Worm (Caenorhabditis elegans) whole organism, late embryonic: ENCODE measurements around the gene T23B5.4.

Source experiments
- C08G9.2 ChIP-seq: sonication (generic microtip); optimal IDR thresholded peaks from 2 replicates; lab custom pipeline; 2016; ENCODE audit warnings: mild to moderate bottlenecking, missing genetic modification characterization, moderate library complexity, missing compliant biosample characterization
- F13H6.1 ChIP-seq: sonication (generic microtip); optimal IDR thresholded peaks from 2 replicates; lab custom pipeline; 2016; ENCODE audit warnings: missing genetic modification characterization, missing compliant biosample characterization
- K02D7.2 ChIP-seq: sonication (generic microtip); optimal IDR thresholded peaks from 2 replicates; lab custom pipeline; 2017; ENCODE audit warnings: mild to moderate bottlenecking, missing genetic modification characterization, missing compliant biosample characterization
- K09A11.1 ChIP-seq: sonication (generic microtip); optimal IDR thresholded peaks from 2 replicates; lab custom pipeline; 2017; ENCODE audit warnings: antibody characterized with exemption, mild to moderate bottlenecking, missing genetic modification characterization, missing compliant biosample characterization; ENCODE audit not compliant: insufficient read depth
- Y22D7AL.16 ChIP-seq: sonication (generic microtip); optimal IDR thresholded peaks from 2 replicates; lab custom pipeline; 2016; ENCODE audit warnings: missing genetic modification characterization, missing compliant biosample characterization
- ahr-1 ChIP-seq: sonication (generic microtip); optimal IDR thresholded peaks from 2 replicates; lab custom pipeline; 2016; ENCODE audit warnings: missing genetic modification characterization, missing compliant biosample characterization
- ama-1 ChIP-seq: fragments of 150-350 bp; optimal IDR thresholded peaks from 2 replicates; lab custom pipeline; 2014
- ceh-14 ChIP-seq: sonication (generic microtip); optimal IDR thresholded peaks from 2 replicates; lab custom pipeline; 2016; ENCODE audit warnings: missing genotype, missing genetic modification characterization, missing compliant biosample characterization
- ceh-18 ChIP-seq: sonication (generic microtip); optimal IDR thresholded peaks from 2 replicates; lab custom pipeline; 2016; ENCODE audit warnings: missing genetic modification characterization, missing compliant biosample characterization
- ceh-24 ChIP-seq: sonication (generic microtip); optimal IDR thresholded peaks from 2 replicates; lab custom pipeline; 2016; ENCODE audit warnings: mild to moderate bottlenecking, missing genetic modification characterization, missing compliant biosample characterization
- ceh-30 ChIP-seq: fragments of 150-350 bp; optimal IDR thresholded peaks from 2 replicates; lab custom pipeline; 2014; ENCODE audit warnings: missing biosample characterization, missing genetic modification characterization
- ceh-31 ChIP-seq: sonication (generic microtip); optimal IDR thresholded peaks from 2 replicates; lab custom pipeline; 2016; ENCODE audit warnings: missing genetic modification characterization, missing compliant biosample characterization
- ceh-45 ChIP-seq: fragments of 200-800 bp; sonication (Bioruptor generic); IDR thresholded peaks from 2 replicates; pipeline ENCODE4 v1.3.6; 2022; ENCODE audit warnings: missing genetic modification reagents, missing genetic modification characterization, missing compliant biosample characterization
- elt-2 ChIP-seq: sonication (generic microtip); optimal IDR thresholded peaks from 2 replicates; lab custom pipeline; 2016; ENCODE audit warnings: missing genetic modification reagents, missing genetic modification characterization, missing compliant biosample characterization
- elt-4 ChIP-seq: sonication (generic microtip); optimal IDR thresholded peaks from 2 replicates; lab custom pipeline; 2016; ENCODE audit warnings: missing genetic modification characterization, missing compliant biosample characterization
- ets-4 ChIP-seq: sonication (generic microtip); optimal IDR thresholded peaks from 2 replicates; lab custom pipeline; 2016; ENCODE audit warnings: missing genetic modification characterization, missing compliant biosample characterization
- fkh-10 ChIP-seq: fragments of 150-350 bp; optimal IDR thresholded peaks from 2 replicates; lab custom pipeline; 2014; ENCODE audit warnings: missing biosample characterization, missing genetic modification reagents, missing genetic modification characterization
- hlh-13 ChIP-seq: fragments of 200-800 bp; sonication (Bioruptor generic); optimal IDR thresholded peaks from 2 replicates; lab custom pipeline; 2018; ENCODE audit warnings: mild to moderate bottlenecking, missing genetic modification characterization, missing compliant biosample characterization
- hlh-30 ChIP-seq: sonication (generic microtip); optimal IDR thresholded peaks from 2 replicates; lab custom pipeline; 2017; ENCODE audit warnings: antibody characterized with exemption, missing genetic modification characterization, missing compliant biosample characterization; ENCODE audit not compliant: insufficient read depth
- hlh-8 ChIP-seq: sonication (generic microtip); optimal IDR thresholded peaks from 2 replicates; lab custom pipeline; 2016; ENCODE audit warnings: missing genotype, missing genetic modification characterization, missing compliant biosample characterization
- madf-2 ChIP-seq: sonication (generic microtip); optimal IDR thresholded peaks from 2 replicates; lab custom pipeline; 2017; ENCODE audit warnings: missing genetic modification characterization, missing compliant biosample characterization
- mec-3 ChIP-seq: sonication (generic microtip); optimal IDR thresholded peaks from 2 replicates; lab custom pipeline; 2016; ENCODE audit warnings: borderline replicate concordance, missing genetic modification characterization, missing compliant biosample characterization
- nhr-11 ChIP-seq: fragments of 150-350 bp; optimal IDR thresholded peaks from 2 replicates; lab custom pipeline; 2014; ENCODE audit warnings: missing biosample characterization, missing genetic modification characterization
- nhr-232 ChIP-seq: sonication (generic microtip); optimal IDR thresholded peaks from 2 replicates; lab custom pipeline; 2016; ENCODE audit warnings: missing genetic modification characterization, missing compliant biosample characterization
- pat-9 ChIP-seq: fragments of 200-800 bp; sonication (Bioruptor generic); optimal IDR thresholded peaks from 2 replicates; lab custom pipeline; 2018; ENCODE audit warnings: mild to moderate bottlenecking, missing genetic modification characterization, moderate library complexity, missing compliant biosample characterization
- pha-4 ChIP-seq: fragments of 150-350 bp; optimal IDR thresholded peaks from 2 replicates; lab custom pipeline; 2018; ENCODE audit warnings: missing biosample characterization, missing genetic modification reagents, missing genetic modification characterization
- pqm-1 ChIP-seq: sonication (generic microtip); optimal IDR thresholded peaks from 2 replicates; lab custom pipeline; 2016; ENCODE audit warnings: missing genetic modification characterization, missing compliant biosample characterization
- pros-1 ChIP-seq: fragments of 150-350 bp; optimal IDR thresholded peaks from 2 replicates; lab custom pipeline; 2014; ENCODE audit warnings: missing biosample characterization, missing genetic modification reagents, missing genetic modification characterization
- ref-2 ChIP-seq: sonication (generic microtip); optimal IDR thresholded peaks from 2 replicates; lab custom pipeline; 2016; ENCODE audit warnings: missing genetic modification characterization, missing compliant biosample characterization
- sdc-2 ChIP-seq: sonication (generic microtip); optimal IDR thresholded peaks from 2 replicates; lab custom pipeline; 2016; ENCODE audit warnings: missing genotype, missing genetic modification characterization, missing compliant biosample characterization
- sox-2 ChIP-seq: fragments of 200-800 bp; sonication (Bioruptor generic); IDR thresholded peaks from 2 replicates; pipeline ENCODE4 v1.3.6; 2022; ENCODE audit warnings: missing genetic modification reagents, missing genetic modification characterization, missing compliant biosample characterization
- sox-4 ChIP-seq: sonication (generic microtip); optimal IDR thresholded peaks from 2 replicates; lab custom pipeline; 2017; ENCODE audit warnings: mild to moderate bottlenecking, missing genetic modification characterization, inconsistent platforms, missing compliant biosample characterization
- tbx-7 ChIP-seq: sonication (generic microtip); optimal IDR thresholded peaks from 2 replicates; lab custom pipeline; 2016; ENCODE audit warnings: missing genotype, missing genetic modification characterization, missing compliant biosample characterization
- ttx-3 ChIP-seq: sonication (generic microtip); optimal IDR thresholded peaks from 2 replicates; lab custom pipeline; 2016; ENCODE audit warnings: missing genetic modification reagents, missing genetic modification characterization, missing compliant biosample characterization
- unc-55 ChIP-seq: sonication (generic microtip); optimal IDR thresholded peaks from 2 replicates; lab custom pipeline; 2017; ENCODE audit warnings: missing biosample characterization, missing genetic modification reagents, missing genetic modification characterization
- zip-5 ChIP-seq: sonication (generic microtip); optimal IDR thresholded peaks from 2 replicates; lab custom pipeline; 2016; ENCODE audit warnings: missing genetic modification characterization, missing compliant biosample characterization

The T23B5.4 gene

ce11 chrIV:12700944-12701343, 26.1 kb downstream of the T23B5.4 start:
- peak; percentile 51 for TF ChIP-seq unc-55 (GFP tag; lab: Kevin White, UChicago)
- no peak for TF ChIP-seq C08G9.2 (tag; lab: Kevin White, UChicago)
- TF ChIP-seq ceh-31, result no peak
- no peak for TF ChIP-seq pha-4 (tag; lab: Kevin White, UChicago)
- no peak for TF ChIP-seq pqm-1 (tag; lab: Kevin White, UChicago)
- TF ChIP-seq, all 69 proteins: peak for 1

ce11 chrIV:12703811-12704210, 29.0 kb downstream of the T23B5.4 start, which contains the start of gene C27D8.4:
Gene C27D8.4, plus strand, starts transcription at chrIV:12704111.
- no peak for TF ChIP-seq sox-4 (tag; lab: Kevin White, UChicago)
- no peak for TF ChIP-seq pqm-1 (tag; lab: Kevin White, UChicago)
- no peak for TF ChIP-seq hlh-8 (tag; lab: Kevin White, UChicago)
- no peak for TF ChIP-seq ceh-45
- no peak for TF ChIP-seq ceh-30 (tag; lab: Kevin White, UChicago)
- TF ChIP-seq hlh-30, result no peak
- TF ChIP-seq ama-1, result no peak
- no peak for TF ChIP-seq nhr-232 (tag; lab: Kevin White, UChicago)
- no peak for TF ChIP-seq F13H6.1
- no peak for TF ChIP-seq C08G9.2 (tag; lab: Kevin White, UChicago)
- TF ChIP-seq, all 69 proteins: peak for 0

- TF ChIP-seq F13H6.1 (no peak), madf-2 (tag; lab: Kevin White, UChicago) (no peak), ahr-1 (tag; lab: Kevin White, UChicago) (no peak)
These were observed 36.2 kb downstream of the T23B5.4 start, which contains the start of gene C27D8.2 for ce11 chrIV:12710996-12711395. Gene C27D8.2, plus strand, starts transcription at chrIV:12711217.

- no peak for TF ChIP-seq ets-4 (tag; lab: Kevin White, UChicago)
- TF ChIP-seq, all 69 proteins: peak for 0
These were observed 36.8 kb downstream of the T23B5.4 start, which contains the start of gene C27D8.3 for ce11 chrIV:12711644-12712043. Gene C27D8.3, minus strand, starts transcription at chrIV:12711744.

- TF ChIP-seq elt-2 (peak; percentile 43), K02D7.2 (tag; lab: Kevin White, UChicago) (no peak), hlh-30 (peak; percentile 51)
These were observed 41.2 kb downstream of the T23B5.4 start for ce11 chrIV:12715947-12716382.

- TF ChIP-seq pat-9 (tag; lab: Kevin White, UChicago) (no peak), elt-4 (tag; lab: Kevin White, UChicago) (no peak), K09A11.1 (tag; lab: Kevin White, UChicago) (no peak), ceh-14 (tag; lab: Kevin White, UChicago) (no peak), pha-4 (tag; lab: Kevin White, UChicago) (no peak)
These were observed 42.7 kb downstream of the T23B5.4 start, which contains the start of gene C27D8.1 for ce11 chrIV:12717531-12717930. Gene C27D8.1, plus strand, starts transcription at chrIV:12717831.

- TF ChIP-seq zip-5 (tag; lab: Kevin White, UChicago) (no peak), fkh-10 (no peak), elt-4 (tag; lab: Kevin White, UChicago) (no peak), sox-2 (GFP tag; lab: Robert Waterston, UW) (no peak), unc-55 (GFP tag; lab: Kevin White, UChicago) (no peak), ceh-18 (tag; lab: Kevin White, UChicago) (no peak), tbx-7 (tag; lab: Kevin White, UChicago) (no peak), sdc-2 (tag; lab: Kevin White, UChicago) (no peak), Y22D7AL.16 (tag; lab: Kevin White, UChicago) (no peak), ref-2 (tag; lab: Kevin White, UChicago) (no peak), hlh-13 (no peak), pros-1 (tag; lab: Kevin White, UChicago) (no peak), ttx-3 (tag; lab: Kevin White, UChicago) (no peak), ceh-24 (tag; lab: Kevin White, UChicago) (no peak), mec-3 (tag; lab: Kevin White, UChicago) (no peak), nhr-11 (tag; lab: Kevin White, UChicago) (no peak), ets-4 (tag; lab: Kevin White, UChicago) (no peak)
These were observed 44.9 kb downstream of the T23B5.4 start, which contains the start of gene idpp-7 for ce11 chrIV:12719664-12720063. Gene idpp-7, plus strand, starts transcription at chrIV:12719964.
